Worm (Caenorhabditis elegans) whole organism, L4 larva: ENCODE results near the gene ZC250.5.

Experiments used
- F37D6.2 ChIP-seq: sonication (generic microtip); optimal IDR thresholded peaks from 2 replicates; lab custom pipeline; 2016; ENCODE audit warnings: mild to moderate bottlenecking, missing genetic modification characterization, missing compliant biosample characterization
- F49E8.2 ChIP-seq: sonication (generic microtip); optimal IDR thresholded peaks from 2 replicates; lab custom pipeline; 2016; ENCODE audit warnings: missing compliant biosample characterization, mild to moderate bottlenecking, missing genetic modification characterization, borderline replicate concordance
- R02D3.7 ChIP-seq: fragments of 150-350 bp; sonication (generic microtip); optimal IDR thresholded peaks from 3 replicates; lab custom pipeline; 2014; ENCODE audit warnings: missing biosample characterization, missing genetic modification characterization
- T20F7.1 ChIP-seq: fragments of 200-800 bp; sonication (Bioruptor generic); optimal IDR thresholded peaks from 2 replicates; lab custom pipeline; 2018; ENCODE audit warnings: mild to moderate bottlenecking, missing genetic modification characterization, missing compliant biosample characterization
- Y5F2A.4 ChIP-seq: fragments of 200-800 bp; sonication (Bioruptor generic); optimal IDR thresholded peaks from 2 replicates; lab custom pipeline; 2018; ENCODE audit warnings: mild to moderate bottlenecking, missing genetic modification characterization, missing compliant biosample characterization
- Y75B8A.6 ChIP-seq: fragments of 200-800 bp; sonication (Bioruptor generic); IDR thresholded peaks from 2 replicates; pipeline ENCODE4 v1.3.6; 2022; ENCODE audit warnings: missing genetic modification reagents, missing genetic modification characterization, missing compliant biosample characterization
- aha-1 ChIP-seq: fragments of 150-350 bp; peaks from one replicate; lab custom pipeline; 2014; ENCODE audit warnings: missing biosample characterization, missing genetic modification characterization
- attf-4 ChIP-seq: sonication (generic microtip); optimal IDR thresholded peaks from 3 replicates; lab custom pipeline; 2017; ENCODE audit warnings: missing biosample characterization, missing genetic modification characterization
- ceh-32 ChIP-seq: sonication (generic microtip); optimal IDR thresholded peaks from 2 replicates; lab custom pipeline; 2016; ENCODE audit warnings: mild to moderate bottlenecking, missing genetic modification characterization, missing compliant biosample characterization; ENCODE audit not compliant: poor library complexity
- ceh-44 ChIP-seq: fragments of 200-800 bp; sonication (Bioruptor generic); IDR thresholded peaks from 2 replicates; pipeline ENCODE4 v1.3.6; 2022; ENCODE audit warnings: missing genetic modification reagents, missing genetic modification characterization, missing compliant biosample characterization
- ces-1 ChIP-seq: fragments of 150-350 bp; sonication (generic microtip); optimal IDR thresholded peaks from 4 replicates; lab custom pipeline; 2014; ENCODE audit warnings: missing biosample characterization, missing genetic modification reagents, missing genetic modification characterization
- daf-12 ChIP-seq: fragments of 150-350 bp; optimal IDR thresholded peaks from 2 replicates; lab custom pipeline; 2014; ENCODE audit warnings: missing biosample characterization, missing genetic modification reagents, missing genetic modification characterization
- daf-19 ChIP-seq: fragments of 200-800 bp; sonication (Bioruptor generic); conservative IDR thresholded peaks from 2 replicates; pipeline ENCODE4 v1.3.6; 2022; ENCODE audit warnings: missing genetic modification characterization, missing compliant biosample characterization
- dmd-8 ChIP-seq: fragments of 200-800 bp; sonication (Bioruptor generic); IDR thresholded peaks from 2 replicates; pipeline ENCODE4 v1.3.6; 2022; ENCODE audit warnings: missing genetic modification characterization, missing compliant biosample characterization
- dve-1 ChIP-seq: sonication (generic microtip); optimal IDR thresholded peaks from 2 replicates; lab custom pipeline; 2017; ENCODE audit warnings: antibody characterized with exemption, mild to moderate bottlenecking, missing genetic modification characterization, missing compliant biosample characterization; ENCODE audit not compliant: insufficient read depth
- egl-27 ChIP-seq: sonication (generic microtip); optimal IDR thresholded peaks from 3 replicates; lab custom pipeline; 2017; ENCODE audit warnings: missing biosample characterization, missing genetic modification reagents, missing genetic modification characterization
- fkh-10 ChIP-seq: fragments of 150-350 bp; optimal IDR thresholded peaks from 2 replicates; lab custom pipeline; 2014; ENCODE audit warnings: missing biosample characterization, missing genetic modification reagents, missing genetic modification characterization
- fos-1 ChIP-seq: fragments of 150-350 bp; optimal IDR thresholded peaks from 2 replicates; lab custom pipeline; 2014; ENCODE audit warnings: missing biosample characterization, missing genetic modification characterization
- gei-8 ChIP-seq: fragments of 200-800 bp; sonication (Bioruptor generic); optimal IDR thresholded peaks from 2 replicates; lab custom pipeline; 2018; ENCODE audit warnings: mild to moderate bottlenecking, missing genetic modification characterization, missing compliant biosample characterization
- hlh-30 ChIP-seq: sonication (generic microtip); optimal IDR thresholded peaks from 2 replicates; lab custom pipeline; 2017; ENCODE audit warnings: antibody characterized with exemption, mild to moderate bottlenecking, missing genetic modification characterization, missing compliant biosample characterization; ENCODE audit not compliant: insufficient read depth
- lin-13 ChIP-seq: fragments of 150-350 bp; optimal IDR thresholded peaks from 2 replicates; lab custom pipeline; 2014; ENCODE audit warnings: missing biosample characterization, missing genetic modification reagents, missing genetic modification characterization
- lin-38 ChIP-seq: fragments of 200-800 bp; sonication (Bioruptor generic); IDR thresholded peaks from 2 replicates; pipeline ENCODE4 v1.3.6; 2022; ENCODE audit warnings: missing genetic modification reagents, missing genetic modification characterization, missing compliant biosample characterization
- lir-3 ChIP-seq: sonication (generic microtip); optimal IDR thresholded peaks from 2 replicates; lab custom pipeline; 2016; ENCODE audit warnings: mild to moderate bottlenecking, missing genetic modification characterization, missing compliant biosample characterization
- madf-9 ChIP-seq: fragments of 200-800 bp; sonication (Bioruptor generic); conservative IDR thresholded peaks from 2 replicates; pipeline ENCODE4 v1.3.6; 2022; ENCODE audit warnings: missing genetic modification reagents, missing genetic modification characterization, missing compliant biosample characterization
- mdt-29 ChIP-seq: fragments of 200-800 bp; sonication (Bioruptor generic); IDR thresholded peaks from 2 replicates; pipeline ENCODE4 v1.3.6; 2022; ENCODE audit warnings: missing genetic modification reagents, missing genetic modification characterization, missing compliant biosample characterization
- mxl-2 ChIP-seq: fragments of 200-800 bp; sonication (Bioruptor generic); conservative IDR thresholded peaks from 2 replicates; pipeline ENCODE4 v1.3.6; 2022; ENCODE audit warnings: missing genetic modification reagents, missing genetic modification characterization, missing compliant biosample characterization
- mxl-3 ChIP-seq: fragments of 200-800 bp; sonication (Bioruptor generic); optimal IDR thresholded peaks from 2 replicates; lab custom pipeline; 2018; ENCODE audit warnings: mild to moderate bottlenecking, missing genetic modification characterization, missing compliant biosample characterization
- nhr-102 ChIP-seq: sonication (generic microtip); optimal IDR thresholded peaks from 2 replicates; lab custom pipeline; 2016; ENCODE audit warnings: mild to moderate bottlenecking, missing genetic modification characterization, moderate library complexity, missing compliant biosample characterization
- nhr-25 ChIP-seq: sonication (generic microtip); optimal IDR thresholded peaks from 2 replicates; lab custom pipeline; 2017; ENCODE audit warnings: missing genetic modification characterization, mild to moderate bottlenecking, missing compliant biosample characterization, antibody characterized with exemption, moderate library complexity, borderline replicate concordance; ENCODE audit not compliant: insufficient read depth
- nhr-41 ChIP-seq: fragments of 200-800 bp; sonication (Bioruptor generic); IDR thresholded peaks from 2 replicates; pipeline ENCODE4 v1.3.6; 2022; ENCODE audit warnings: missing genetic modification reagents, missing genetic modification characterization, missing compliant biosample characterization
- nhr-42 ChIP-seq: fragments of 200-800 bp; sonication (Bioruptor generic); IDR thresholded peaks from 2 replicates; pipeline ENCODE4 v1.3.6; 2022; ENCODE audit warnings: missing genetic modification characterization, missing compliant biosample characterization
- nhr-48 ChIP-seq: sonication (generic microtip); optimal IDR thresholded peaks from 2 replicates; lab custom pipeline; 2016; ENCODE audit warnings: mild to moderate bottlenecking, missing genetic modification characterization, missing compliant biosample characterization
- nhr-6 ChIP-seq: fragments of 150-350 bp; optimal IDR thresholded peaks from 2 replicates; lab custom pipeline; 2014; ENCODE audit warnings: missing biosample characterization, missing genetic modification characterization
- rbr-2 ChIP-seq: sonication (generic microtip); optimal IDR thresholded peaks from 2 replicates; lab custom pipeline; 2016; ENCODE audit warnings: missing genotype, missing genetic modification characterization, missing compliant biosample characterization
- saeg-2 ChIP-seq: fragments of 200-800 bp; sonication (Bioruptor generic); IDR thresholded peaks from 2 replicates; pipeline ENCODE4 v1.3.6; 2022; ENCODE audit warnings: missing genetic modification reagents, missing genetic modification characterization, missing compliant biosample characterization
- skn-1 ChIP-seq: fragments of 150-350 bp; optimal IDR thresholded peaks from 2 replicates; lab custom pipeline; 2014; ENCODE audit warnings: missing biosample characterization, missing genetic modification characterization
- snpc-1.2 ChIP-seq: fragments of 200-800 bp; sonication (Bioruptor generic); IDR thresholded peaks from 2 replicates; pipeline ENCODE4 v1.3.6; 2022; ENCODE audit warnings: missing genetic modification reagents, missing genetic modification characterization, missing compliant biosample characterization
- snpc-4 ChIP-seq: fragments of 150-350 bp; optimal IDR thresholded peaks from 2 replicates; lab custom pipeline; 2014; ENCODE audit warnings: missing biosample characterization, missing genetic modification characterization
- tag-97 ChIP-seq: fragments of 200-800 bp; sonication (Bioruptor generic); IDR thresholded peaks from 2 replicates; pipeline ENCODE4 v1.3.6; 2022; ENCODE audit warnings: missing genetic modification characterization, missing compliant biosample characterization
- unc-62 ChIP-seq, 3 experiments: fragments of 150-350 bp in 1 of 3; sonication (generic microtip); optimal IDR thresholded peaks in 2 of 3; peaks in 1 of 3; 1 replicate in 1 of 3; 2 replicates in 2 of 3; lab custom pipeline; 2014 to 2017; ENCODE audit warnings: missing biosample characterization in 3 of 3, missing genetic modification characterization in 3 of 3, missing genetic modification reagents in 3 of 3, missing genotype in 1 of 3
- vab-7 ChIP-seq: fragments of 200-800 bp; sonication (Bioruptor generic); IDR thresholded peaks from 2 replicates; pipeline ENCODE4 v1.3.6; 2022; ENCODE audit warnings: missing genetic modification reagents, missing genetic modification characterization, missing compliant biosample characterization
- zag-1 ChIP-seq: fragments of 150-350 bp; optimal IDR thresholded peaks from 2 replicates; lab custom pipeline; 2014; ENCODE audit warnings: missing biosample characterization, missing genetic modification characterization
- zip-11 ChIP-seq: fragments of 200-800 bp; sonication (Bioruptor generic); IDR thresholded peaks from 2 replicates; pipeline ENCODE4 v1.3.6; 2022; ENCODE audit warnings: missing genetic modification characterization, missing compliant biosample characterization
- ztf-7 ChIP-seq: fragments of 150-350 bp; optimal IDR thresholded peaks from 2 replicates; lab custom pipeline; 2014; ENCODE audit warnings: missing biosample characterization, missing genetic modification characterization

Gene ZC250.5

DNA sequence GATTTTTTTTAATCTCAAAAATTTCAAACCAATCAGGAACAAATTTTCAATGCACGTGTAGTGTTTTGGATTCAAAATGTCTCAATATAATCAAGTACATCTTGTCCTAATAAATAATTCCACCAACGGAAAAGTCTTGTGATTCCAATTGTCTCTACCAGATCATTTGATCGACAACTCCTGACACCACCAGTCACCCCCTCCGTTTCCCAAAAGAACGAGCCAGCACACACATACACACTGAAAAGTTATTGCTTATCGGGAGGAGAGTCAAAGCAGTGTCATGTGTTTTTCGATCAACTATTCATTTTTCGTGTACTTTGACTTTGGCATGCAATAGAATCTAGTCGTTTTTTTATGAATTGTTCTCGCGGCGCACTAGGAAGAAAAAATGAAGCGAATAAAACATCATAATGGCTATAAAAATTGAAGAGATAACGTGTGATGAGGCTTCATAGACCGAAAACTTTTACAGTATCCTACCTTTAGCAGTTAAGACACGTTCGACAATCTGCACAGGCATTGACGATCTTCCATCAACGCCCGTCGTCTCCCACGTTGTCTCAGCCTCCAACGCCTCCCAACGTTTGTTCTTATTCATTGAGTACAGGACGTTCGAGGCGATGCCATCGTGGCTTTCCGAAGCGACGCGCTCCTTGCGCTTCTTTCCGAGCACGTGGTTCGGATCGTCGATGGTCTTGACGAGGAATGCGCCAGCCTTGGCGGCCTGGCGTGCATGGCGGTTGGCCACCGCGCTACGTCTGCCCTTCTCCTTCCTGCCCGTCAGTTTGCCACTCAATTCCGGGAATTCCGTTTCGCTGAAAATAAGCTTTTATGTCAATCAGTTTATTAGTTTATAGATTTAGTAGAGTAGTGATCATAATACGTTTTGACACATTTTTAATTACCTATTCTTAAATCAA is 38.1 kb downstream of the ZC250.5 start (continued):
- no peak for TF ChIP-seq ceh-44
- TF ChIP-seq R02D3.7 (tag; lab: Kevin White, UChicago) = no peak
- TF ChIP-seq snpc-4 = no peak
- TF ChIP-seq nhr-41 (GFP tag; lab: Robert Waterston, UW) = no peak
- TF ChIP-seq attf-4 = no peak
- no peak for TF ChIP-seq F37D6.2 (tag; lab: Kevin White, UChicago)
- TF ChIP-seq daf-12 (tag; lab: Kevin White, UChicago) = no peak
- no peak for TF ChIP-seq fkh-10 (GFP tag; lab: Kevin White, UChicago)
- TF ChIP-seq mxl-3 = no peak
- TF ChIP-seq zip-11 (GFP tag; lab: Robert Waterston, UW) = no peak
- TF ChIP-seq nhr-102 = peak; percentile 39
- peak; percentile 42 for TF ChIP-seq nhr-48 (tag; lab: Kevin White, UChicago)
- TF ChIP-seq hlh-30 = peak; percentile 97
- TF ChIP-seq Y75B8A.6 (GFP tag; lab: Robert Waterston, UW) = no peak
- 0 out of 2 replicates have a peak, but pooled peaks have one; percentile 30 for TF ChIP-seq nhr-42 (GFP tag; lab: Robert Waterston, UW)
- no peak for TF ChIP-seq F49E8.2 (tag; lab: Kevin White, UChicago)
- peak; percentile 93 for TF ChIP-seq dve-1 (tag; lab: Kevin White, UChicago)
- no peak for TF ChIP-seq Y5F2A.4 (GFP tag; lab: Kevin White, UChicago)
- TF ChIP-seq, all 104 proteins: peak for 37

DNA sequence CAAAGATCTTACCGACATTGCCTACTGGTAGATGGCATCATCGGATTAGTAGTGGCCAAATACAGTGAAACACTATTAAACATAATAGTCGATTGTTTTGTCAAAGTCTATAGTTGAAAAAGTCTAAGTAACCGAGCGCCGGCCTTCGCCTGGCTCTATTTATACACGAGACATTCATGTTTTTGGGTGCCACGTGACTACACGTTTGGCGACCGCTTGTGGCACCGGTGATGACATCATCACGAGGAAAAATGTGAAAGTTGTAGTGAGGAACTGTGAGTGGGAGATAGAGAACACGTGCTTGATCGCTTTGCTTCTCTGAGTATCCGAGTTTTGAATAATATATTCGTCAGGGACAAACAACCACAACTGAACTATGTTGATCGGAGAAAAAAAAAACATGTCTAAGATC is 38.8 kb downstream of the ZC250.5 start:
- TF ChIP-seq unc-62 (GFP tag; optimal IDR thresholded peaks at IDR 0.05 in 1 of 2; lab: Kevin White, UChicago) (peak in 1 of 2 experiments; percentile 99), unc-62 (tag; optimal IDR thresholded peaks at IDR 0.05; lab: Kevin White, UChicago) (no peak), madf-9 (GFP tag; lab: Robert Waterston, UW) (0 out of 2 replicates have a peak, but pooled peaks have one; percentile 13), F49E8.2 (tag; lab: Kevin White, UChicago) (no peak), lin-13 (GFP tag; lab: Kevin White, UChicago) (peak; percentile 14), fos-1 (no peak), saeg-2 (GFP tag; lab: Robert Waterston, UW) (no peak), mdt-29 (GFP tag; lab: Robert Waterston, UW) (peak; percentile 67; the same call in 1 of the 2 replicates), snpc-1.2 (GFP tag; lab: Robert Waterston, UW) (no peak), gei-8 (GFP tag; lab: Kevin White, UChicago) (no peak), snpc-4 (no peak), dve-1 (tag; lab: Kevin White, UChicago) (peak; percentile 86), nhr-25 (tag; lab: Kevin White, UChicago) (peak; percentile 51), daf-12 (tag; lab: Kevin White, UChicago) (no peak), nhr-102 (peak; percentile 58), zip-11 (GFP tag; lab: Robert Waterston, UW) (no peak), dmd-8 (GFP tag; lab: Robert Waterston, UW) (no peak), ceh-44 (no peak), lir-3 (tag; lab: Kevin White, UChicago) (no peak), mxl-2 (GFP tag; lab: Robert Waterston, UW) (peak; percentile 64; the same call in 1 of the 2 replicates), daf-19 (GFP tag; lab: Robert Waterston, UW) (no peak), Y5F2A.4 (GFP tag; lab: Kevin White, UChicago) (no peak), ztf-7 (tag; lab: Kevin White, UChicago) (no peak), rbr-2 (tag; lab: Kevin White, UChicago) (no peak), egl-27 (tag; lab: Kevin White, UChicago) (no peak), T20F7.1 (GFP tag; lab: Kevin White, UChicago) (peak; percentile 59), ces-1 (GFP tag; lab: Kevin White, UChicago) (no peak), Y75B8A.6 (GFP tag; lab: Robert Waterston, UW) (no peak), mxl-3 (peak; percentile 80), lin-38 (no peak; the same call in none of the 2 replicates), zag-1 (tag; lab: Kevin White, UChicago) (no peak), vab-7 (no peak), ceh-32 (tag; lab: Kevin White, UChicago) (no peak), aha-1 (tag; lab: Kevin White, UChicago) (peak; percentile 91), tag-97 (no peak), nhr-6 (tag; lab: Kevin White, UChicago) (no peak), fkh-10 (GFP tag; lab: Kevin White, UChicago) (no peak), hlh-30 (peak; percentile 99), skn-1 (tag; lab: Kevin White, UChicago) (no peak)
